Fruit fly (Drosophila melanogaster): Measurements from ENCODE around the gene CG6454.

- TF ChIP-seq NC2α (GFP tag; optimal IDR thresholded peaks at IDR 0.05) = no peak
- TF ChIP-seq CHES-1-like (GFP tag; optimal IDR thresholded peaks at IDR 0.05) = no peak
- no peak for TF ChIP-seq CG6683 (GFP tag; optimal IDR thresholded peaks at IDR 0.05)
- TF ChIP-seq danr (GFP tag; IDR thresholded peaks at IDR 0.05) = no peak
Observed at dm6 chr3R:24362838-24363237, 13.9 kb downstream of the CG6454 start, which contains the start of gene CG33340.
